Worm (Caenorhabditis elegans) whole organism, L1 larva: Measurements from ENCODE around the gene wrt-2.
A peak's percentile ranks its signal among the peaks of the same experiment; 100 is the strongest.

Experiments
- C16A3.4 ChIP-seq: fragments of 150-350 bp; optimal IDR thresholded peaks from 2 replicates; lab custom pipeline; 2014; ENCODE audit warnings: missing biosample characterization, missing genetic modification characterization
- C34B4.2 ChIP-seq: sonication (generic microtip); optimal IDR thresholded peaks from 2 replicates; lab custom pipeline; 2017; ENCODE audit warnings: mild to moderate bottlenecking, missing genetic modification characterization, missing compliant biosample characterization
- Y116A8C.19 ChIP-seq: sonication (generic microtip); optimal IDR thresholded peaks from 2 replicates; lab custom pipeline; 2016; ENCODE audit warnings: missing compliant biosample characterization, missing genetic modification characterization, borderline replicate concordance
- alr-1 ChIP-seq: fragments of 200-800 bp; sonication (Bioruptor generic); optimal IDR thresholded peaks from 2 replicates; lab custom pipeline; 2018; ENCODE audit warnings: borderline replicate concordance, mild to moderate bottlenecking, missing genetic modification characterization, missing compliant biosample characterization
- aly-2 ChIP-seq: fragments of 150-350 bp; optimal IDR thresholded peaks from 2 replicates; lab custom pipeline; 2014; ENCODE audit warnings: missing biosample characterization, missing genetic modification characterization
- ceh-8 ChIP-seq: fragments of 200-800 bp; sonication (Bioruptor generic); optimal IDR thresholded peaks from 2 replicates; lab custom pipeline; 2018; ENCODE audit warnings: mild to moderate bottlenecking, missing genetic modification characterization, moderate library complexity, missing compliant biosample characterization
- ces-1 ChIP-seq: fragments of 150-350 bp; optimal IDR thresholded peaks from 2 replicates; lab custom pipeline; 2014; ENCODE audit warnings: missing biosample characterization, missing genetic modification reagents, missing genetic modification characterization
- dsc-1 ChIP-seq: sonication (generic microtip); optimal IDR thresholded peaks from 2 replicates; lab custom pipeline; 2016; ENCODE audit warnings: mild to moderate bottlenecking, missing genetic modification characterization, missing compliant biosample characterization
- efl-1 ChIP-seq, 4 experiments: fragments of 150-350 bp; optimal IDR thresholded peaks in 3 of 4; peaks in 1 of 4; 1 replicate in 1 of 4; 2 replicates in 3 of 4; lab custom pipeline; 2014; ENCODE audit warnings: missing biosample characterization in 2 of 4, missing genetic modification characterization in 2 of 4, missing genetic modification reagents in 2 of 4
- elt-3 ChIP-seq, 6 experiments: fragments of 150-350 bp in 1 of 6; sonication (generic microtip); optimal IDR thresholded peaks; 2 replicates each; lab custom pipeline; 2017 to 2018; ENCODE audit warnings: missing biosample characterization in 6 of 6, missing genetic modification characterization in 6 of 6, inconsistent platforms in 1 of 6
- grh-1 ChIP-seq: fragments of 200-800 bp; sonication (Bioruptor generic); IDR thresholded peaks from 2 replicates; pipeline ENCODE4 v1.3.6; 2022; ENCODE audit warnings: missing genetic modification reagents, missing genetic modification characterization, missing compliant biosample characterization
- hlh-4 ChIP-seq: sonication (generic microtip); optimal IDR thresholded peaks from 2 replicates; lab custom pipeline; 2016; ENCODE audit warnings: mild to moderate bottlenecking, missing genetic modification characterization, missing compliant biosample characterization
- hpl-2 ChIP-seq: fragments of 150-350 bp; optimal IDR thresholded peaks from 2 replicates; lab custom pipeline; 2014; ENCODE audit warnings: missing biosample characterization, missing genetic modification reagents, missing genetic modification characterization
- irx-1 ChIP-seq: sonication (generic microtip); optimal IDR thresholded peaks from 2 replicates; lab custom pipeline; 2016; ENCODE audit warnings: missing genetic modification characterization, missing compliant biosample characterization
- isw-1 ChIP-seq: fragments of 200-800 bp; sonication (Bioruptor generic); IDR thresholded peaks from 2 replicates; pipeline ENCODE4 v1.3.6; 2022; ENCODE audit warnings: missing genetic modification characterization, missing compliant biosample characterization
- lin-14 ChIP-seq: fragments of 200-800 bp; sonication (Bioruptor generic); optimal IDR thresholded peaks from 2 replicates; lab custom pipeline; 2018; ENCODE audit warnings: mild to moderate bottlenecking, missing genetic modification characterization, moderate library complexity, missing compliant biosample characterization
- lir-3 ChIP-seq: sonication (generic microtip); optimal IDR thresholded peaks from 2 replicates; lab custom pipeline; 2016; ENCODE audit warnings: mild to moderate bottlenecking, missing genetic modification characterization, moderate library complexity, missing compliant biosample characterization; ENCODE audit not compliant: poor library complexity
- nhr-19 ChIP-seq: fragments of 200-800 bp; sonication (Bioruptor generic); conservative IDR thresholded peaks from 2 replicates; pipeline ENCODE4 v1.3.6; 2022; ENCODE audit warnings: missing genetic modification characterization, missing compliant biosample characterization
- nhr-20 ChIP-seq: sonication (generic microtip); optimal IDR thresholded peaks from 2 replicates; lab custom pipeline; 2016; ENCODE audit warnings: mild to moderate bottlenecking, missing genetic modification characterization, missing compliant biosample characterization
- nhr-237 ChIP-seq: fragments of 150-350 bp; optimal IDR thresholded peaks from 2 replicates; lab custom pipeline; 2014; ENCODE audit warnings: missing biosample characterization, missing genetic modification characterization
- nhr-85 ChIP-seq: sonication (generic microtip); peaks from one replicate; lab custom pipeline; 2016; ENCODE audit warnings: missing genetic modification characterization, inconsistent platforms, missing compliant biosample characterization
- nhr-90 ChIP-seq: sonication (generic microtip); optimal IDR thresholded peaks from 2 replicates; lab custom pipeline; 2016; ENCODE audit warnings: mild to moderate bottlenecking, missing genetic modification characterization, missing compliant biosample characterization; ENCODE audit not compliant: poor library complexity
- pag-3 ChIP-seq: sonication (generic microtip); optimal IDR thresholded peaks from 2 replicates; lab custom pipeline; 2017; ENCODE audit warnings: missing genetic modification characterization, mild to moderate bottlenecking, missing compliant biosample characterization, antibody characterized with exemption, borderline replicate concordance; ENCODE audit not compliant: insufficient read depth
- rnt-1 ChIP-seq: sonication (generic microtip); optimal IDR thresholded peaks from 2 replicates; lab custom pipeline; 2016; ENCODE audit warnings: mild to moderate bottlenecking, missing genetic modification characterization, moderate library complexity, missing compliant biosample characterization
- sox-4 ChIP-seq: sonication (generic microtip); optimal IDR thresholded peaks from 2 replicates; lab custom pipeline; 2016; ENCODE audit warnings: missing genetic modification characterization, missing compliant biosample characterization
- sptf-1 ChIP-seq: fragments of 150-350 bp; optimal IDR thresholded peaks from 2 replicates; lab custom pipeline; 2014; ENCODE audit warnings: missing biosample characterization, missing genetic modification characterization
- tlp-1 ChIP-seq: fragments of 150-350 bp; optimal IDR thresholded peaks from 2 replicates; lab custom pipeline; 2014; ENCODE audit warnings: missing biosample characterization, missing genetic modification characterization
- unc-30 ChIP-seq: sonication (generic microtip); optimal IDR thresholded peaks from 2 replicates; lab custom pipeline; 2017; ENCODE audit warnings: missing biosample characterization, missing genetic modification characterization
- zip-4 ChIP-seq: fragments of 200-800 bp; sonication (Bioruptor generic); optimal IDR thresholded peaks from 2 replicates; lab custom pipeline; 2018; ENCODE audit warnings: mild to moderate bottlenecking, missing genetic modification characterization, moderate library complexity, missing compliant biosample characterization

wrt-2 gene

ce11 chrX:3049233-3049632 lies 44.9 kb downstream of the wrt-2 start (continued):
- TF ChIP-seq nhr-19 (GFP tag; lab: Robert Waterston, UW) (peak; percentile 47), irx-1 (tag; lab: Kevin White, UChicago) (no peak), dsc-1 (tag; lab: Kevin White, UChicago) (peak; percentile 26)
- TF ChIP-seq, all 84 proteins: peak for 22

DNA sequence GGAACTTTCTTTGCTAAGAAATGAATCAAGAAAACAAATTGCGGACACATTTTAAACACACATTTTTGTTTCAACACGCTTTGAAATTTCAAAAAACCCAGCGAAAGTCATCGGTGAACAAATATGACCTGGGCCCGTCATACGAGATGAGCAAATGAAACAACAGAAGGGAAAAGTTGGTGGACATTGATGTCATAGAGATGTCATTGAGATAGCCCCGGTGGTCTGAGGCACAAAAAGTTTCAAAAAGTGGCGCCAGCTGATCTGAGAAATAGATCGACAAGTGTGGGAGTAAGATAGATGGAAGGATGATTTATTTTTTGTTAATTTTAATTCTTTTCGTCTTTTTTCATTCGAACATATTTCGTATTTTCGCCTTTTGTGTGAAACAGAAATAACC lies 45.5 kb downstream of the wrt-2 start:
- TF ChIP-seq lin-14 (GFP tag; lab: Kevin White, UChicago) (peak; percentile 20), efl-1 (optimal IDR thresholded peaks at IDR 0.05; lab: Kevin White, UChicago) (no peak), efl-1 (GFP tag; optimal IDR thresholded peaks at IDR 0.05 in 1 of 2; lab: Kevin White, UChicago) (peak in 1 of 2 experiments; percentile 60), C16A3.4 (tag; lab: Kevin White, UChicago) (no peak), unc-30 (no peak), rnt-1 (tag; lab: Kevin White, UChicago) (peak; percentile 68)

- TF ChIP-seq nhr-85 (tag; lab: Kevin White, UChicago) (peak; percentile 31), Y116A8C.19 (no peak), grh-1 (GFP tag; lab: Robert Waterston, UW) (no peak)
Observed at ce11 chrX:3047224-3047623, 46.9 kb downstream of the wrt-2 start.

DNA sequence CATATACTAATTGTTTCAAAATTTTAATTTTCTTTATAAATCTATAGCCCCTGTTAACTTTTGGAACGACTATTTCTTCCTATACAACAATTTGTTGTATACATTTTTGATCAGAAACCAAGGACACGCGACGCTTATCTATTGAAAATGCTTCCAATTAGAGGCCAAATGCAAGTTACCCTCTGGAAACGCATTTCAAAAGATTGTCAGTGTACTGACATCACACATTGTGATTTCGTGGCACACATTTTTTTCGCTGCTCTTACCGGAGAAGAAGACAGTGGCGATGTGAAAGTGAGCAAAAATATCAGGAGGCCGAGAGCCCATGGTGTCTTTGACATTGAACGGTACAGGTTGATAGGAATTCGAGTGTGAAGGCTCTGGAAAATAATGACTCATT lies 48.7 kb downstream of the wrt-2 start, which contains the start of gene cnnm-3:
TSS of gene cnnm-3 (minus strand) at position 382 of the 400 bp plus-strand sequence.
- no peak for TF ChIP-seq zip-4 (GFP tag; lab: Kevin White, UChicago)
- TF ChIP-seq hpl-2 (GFP tag; lab: Kevin White, UChicago): no peak
- no peak for TF ChIP-seq C34B4.2 (tag; lab: Kevin White, UChicago)
- no peak for TF ChIP-seq nhr-20 (tag; lab: Kevin White, UChicago)
- TF ChIP-seq ces-1 (GFP tag; lab: Kevin White, UChicago): no peak
- no peak for TF ChIP-seq alr-1 (tag; lab: Kevin White, UChicago)
- TF ChIP-seq elt-3 (tag; optimal IDR thresholded peaks at IDR 0.05; lab: Kevin White, UChicago): no peak
- no peak for TF ChIP-seq sptf-1 (tag; lab: Kevin White, UChicago)
- no peak for TF ChIP-seq hlh-4 (tag; lab: Kevin White, UChicago)
- TF ChIP-seq tlp-1 (tag; lab: Kevin White, UChicago): no peak
- no peak for TF ChIP-seq aly-2 (tag; lab: Kevin White, UChicago)
- TF ChIP-seq nhr-237 (tag; lab: Kevin White, UChicago): no peak
- TF ChIP-seq grh-1 (GFP tag; lab: Robert Waterston, UW): no peak
- TF ChIP-seq nhr-90 (tag; lab: Kevin White, UChicago): no peak
- no peak for TF ChIP-seq ceh-8
- TF ChIP-seq nhr-85 (tag; lab: Kevin White, UChicago): no peak
- no peak for TF ChIP-seq lir-3 (tag; lab: Kevin White, UChicago)
- no peak for TF ChIP-seq isw-1 (GFP tag; lab: Robert Waterston, UW)
- TF ChIP-seq pag-3 (tag; lab: Kevin White, UChicago): no peak
- TF ChIP-seq sox-4 (tag; lab: Kevin White, UChicago): no peak
